Fruit fly (Drosophila melanogaster): ENCODE data around the gene CG15385.

The CG15385 gene

dm6 chr2L:2202853-2203717 lies 9.3 kb downstream of the CG15385 start (continued):
- TF ChIP-seq Hmx (GFP tag; optimal IDR thresholded peaks at IDR 0.05): no peak
- 0 out of 2 replicates have a peak, but pooled peaks have one; percentile 35 for TF ChIP-seq ttk (GFP tag; IDR thresholded peaks at IDR 0.05)
- TF ChIP-seq CG33557 (GFP tag; optimal IDR thresholded peaks at IDR 0.05): no peak
- TF ChIP-seq lola (GFP tag; optimal IDR thresholded peaks at IDR 0.05): no peak
- no peak for TF ChIP-seq C15 (GFP tag; IDR thresholded peaks at IDR 0.05)
- no peak for TF ChIP-seq CG31388 (GFP tag; optimal IDR thresholded peaks at IDR 0.05)
- TF ChIP-seq zfh2 (GFP tag; optimal IDR thresholded peaks at IDR 0.05): no peak
- peak; percentile 89 for TF ChIP-seq ab (GFP tag; optimal IDR thresholded peaks at IDR 0.05)
- no peak for TF ChIP-seq Taf1 (GFP tag; IDR thresholded peaks at IDR 0.05)
- TF ChIP-seq CG4707 (GFP tag; optimal IDR thresholded peaks at IDR 0.05): no peak
- peak; percentile 20 for TF ChIP-seq CG15601 (tag; optimal IDR thresholded peaks at IDR 0.05)
- TF ChIP-seq chif (GFP tag; optimal IDR thresholded peaks at IDR 0.05): no peak
- TF ChIP-seq pb (GFP tag; optimal IDR thresholded peaks at IDR 0.05): no peak
- no peak for TF ChIP-seq her (GFP tag; optimal IDR thresholded peaks at IDR 0.05)
- no peak for TF ChIP-seq CG1792 (GFP tag; optimal IDR thresholded peaks at IDR 0.05)
- TF ChIP-seq CG7786 (GFP tag; optimal IDR thresholded peaks at IDR 0.05): no peak
- no peak for TF ChIP-seq CG14710 (tag; optimal IDR thresholded peaks at IDR 0.05)
- TF ChIP-seq gem (tag; optimal IDR thresholded peaks at IDR 0.05): no peak
- no peak for TF ChIP-seq Ravus (GFP tag; IDR thresholded peaks at IDR 0.05)
- no peak for TF ChIP-seq CG17802 (tag; optimal IDR thresholded peaks at IDR 0.05)
- no peak for TF ChIP-seq Eip74EF (GFP tag; optimal IDR thresholded peaks at IDR 0.05)
- no peak for TF ChIP-seq NFAT (GFP tag; IDR thresholded peaks at IDR 0.05)
- no peak for TF ChIP-seq CG30403 (GFP tag; optimal IDR thresholded peaks at IDR 0.05)
- TF ChIP-seq CG34376 (GFP tag; optimal IDR thresholded peaks at IDR 0.05): no peak
- no peak for TF ChIP-seq Dip2 (GFP tag; IDR thresholded peaks at IDR 0.05)
- TF ChIP-seq CG9817 (tag; optimal IDR thresholded peaks at IDR 0.05): no peak
- no peak for TF ChIP-seq Spps (tag; optimal IDR thresholded peaks at IDR 0.05)
- TF ChIP-seq ems (GFP tag; optimal IDR thresholded peaks at IDR 0.05): no peak
- TF ChIP-seq CG7372 (GFP tag; IDR thresholded peaks at IDR 0.05): no peak
- TF ChIP-seq chm (GFP tag; IDR thresholded peaks at IDR 0.05): peak; percentile 68; the same call in 1 of the 2 replicates
- TF ChIP-seq tio (GFP tag; optimal IDR thresholded peaks at IDR 0.05): no peak
- no peak for TF ChIP-seq gsb (GFP tag; IDR thresholded peaks at IDR 0.05)
- TF ChIP-seq MTF-1 (GFP tag; optimal IDR thresholded peaks at IDR 0.05; ENCODE audit: borderline replicate concordance): no peak
- TF ChIP-seq chinmo (GFP tag; IDR thresholded peaks at IDR 0.05; ENCODE audit: partially characterized antibody): peak; percentile 94
- TF ChIP-seq lmd (GFP tag; IDR thresholded peaks at IDR 0.05): no peak
- no peak for TF ChIP-seq Kr (GFP tag; optimal IDR thresholded peaks at IDR 0.05)
- no peak for TF ChIP-seq CG13624 (GFP tag; optimal IDR thresholded peaks at IDR 0.05)
- no peak for TF ChIP-seq B-H2 (GFP tag; optimal IDR thresholded peaks at IDR 0.05)
- TF ChIP-seq maf-S (GFP tag; optimal IDR thresholded peaks at IDR 0.05): no peak
- TF ChIP-seq E2f1 (GFP tag; IDR thresholded peaks at IDR 0.05): no peak
- TF ChIP-seq NfI (GFP tag; optimal IDR thresholded peaks at IDR 0.05): no peak
- no peak for TF ChIP-seq gsb-n (tag; optimal IDR thresholded peaks at IDR 0.05)
- peak; percentile 50; the same call in 1 of the 3 replicates for TF ChIP-seq CG6791 (GFP tag; IDR thresholded peaks at IDR 0.05; ENCODE audit: partially characterized antibody)
- TF ChIP-seq Awh (GFP tag; IDR thresholded peaks at IDR 0.05): 0 out of 2 replicates have a peak, but pooled peaks have one; percentile 8
- no peak for TF ChIP-seq twi (tag; optimal IDR thresholded peaks at IDR 0.05)
- peak; percentile 53 for TF ChIP-seq Deaf1 (tag; optimal IDR thresholded peaks at IDR 0.05)
- TF ChIP-seq Stat92E (GFP tag; optimal IDR thresholded peaks at IDR 0.05): no peak
- TF ChIP-seq sisA (GFP tag; IDR thresholded peaks at IDR 0.05): no peak
- TF ChIP-seq CG10267 (tag; optimal IDR thresholded peaks at IDR 0.05): no peak
